Worm (Caenorhabditis elegans): ENCODE results near the gene mdl-1.

DNA sequence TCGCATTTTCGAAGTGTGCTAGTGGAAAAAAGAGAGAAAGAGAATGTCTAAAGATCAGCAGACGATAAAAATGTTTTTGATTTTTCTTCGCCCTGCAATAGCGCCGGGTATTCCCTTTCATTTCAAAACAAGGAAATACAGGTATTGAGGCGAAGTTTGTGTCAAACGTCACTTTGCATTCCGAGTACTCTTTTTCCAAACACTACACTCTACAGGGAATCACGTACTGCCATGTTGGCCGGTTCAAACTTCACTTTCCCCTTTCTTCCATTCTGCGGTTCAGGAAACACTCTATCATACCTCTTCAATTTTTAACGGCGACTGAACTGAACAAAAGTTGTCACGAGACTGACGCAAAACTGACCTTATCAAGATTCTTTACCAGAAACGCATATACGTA lies 3.6 kb upstream of the mdl-1 start:
- TF ChIP-seq T22C8.4 (GFP tag; IDR thresholded peaks at IDR 0.05) (no peak), ztf-29 (GFP tag; IDR thresholded peaks at IDR 0.05) (no peak), ztf-23 (GFP tag; IDR thresholded peaks at IDR 0.05) (no peak)

Measured in whole organism, midembryonic.